Worm (Caenorhabditis elegans): ENCODE data around the gene clec-52.
A peak's percentile ranks its signal among the peaks of the same experiment; 100 is the strongest.

The clec-52 gene

DNA sequence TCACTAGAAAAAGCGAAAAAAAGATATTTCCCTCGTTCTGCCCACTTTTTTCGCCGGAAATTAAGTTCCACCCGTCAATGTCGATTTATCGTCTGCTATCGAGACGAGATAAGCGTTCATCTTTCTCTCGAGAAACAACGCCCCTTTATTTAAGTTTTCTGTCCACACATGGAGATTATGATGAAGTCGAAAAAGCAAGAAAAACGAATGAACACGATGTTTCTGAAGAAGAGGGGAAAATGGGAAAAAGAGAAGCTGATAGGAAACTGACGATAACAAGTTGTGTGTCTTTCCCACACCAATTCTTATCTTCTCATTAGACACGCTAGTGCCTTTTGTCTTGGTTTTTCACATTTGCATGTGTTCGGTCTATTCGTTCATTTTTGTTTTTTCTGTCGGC, 6.2 kb upstream of the clec-52 start:
- TF ChIP-seq tab-1 (GFP tag; IDR thresholded peaks at IDR 0.05) (no peak), med-1 (GFP tag; optimal IDR thresholded peaks at IDR 0.05; ENCODE audit: insufficient read depth) (no peak)

DNA sequence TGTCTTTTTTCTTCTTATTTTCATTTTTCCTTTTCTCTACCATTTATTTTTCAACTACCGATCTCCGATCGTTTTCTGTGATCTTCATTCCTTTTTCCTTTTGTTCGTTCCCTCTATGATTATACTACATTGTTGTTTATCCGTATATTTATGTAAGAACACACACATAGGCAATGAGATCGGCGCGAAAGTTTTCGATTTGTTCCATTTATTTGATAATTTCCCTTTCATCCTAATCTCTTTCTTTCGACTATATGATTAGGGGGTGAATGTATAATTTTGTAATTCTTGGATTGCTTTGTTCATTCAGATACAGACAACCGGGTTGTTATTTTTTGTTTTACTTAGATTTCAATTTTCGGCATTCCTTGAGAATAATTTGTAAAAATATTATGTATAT, 5.0 kb upstream of the clec-52 start:
- TF ChIP-seq tab-1 (GFP tag; IDR thresholded peaks at IDR 0.05): no peak
- TF ChIP-seq ztf-23 (GFP tag; IDR thresholded peaks at IDR 0.05): no peak
- TF ChIP-seq cog-1 (tag; optimal IDR thresholded peaks at IDR 0.05): no peak
- TF ChIP-seq med-1 (GFP tag; optimal IDR thresholded peaks at IDR 0.05; ENCODE audit: insufficient read depth): no peak
- TF ChIP-seq ref-1 (GFP tag; conservative IDR thresholded peaks at IDR 0.05): no peak
- TF ChIP-seq T22C8.4 (GFP tag; IDR thresholded peaks at IDR 0.05): no peak
- TF ChIP-seq ztf-29 (GFP tag; IDR thresholded peaks at IDR 0.05): no peak
- no peak for TF ChIP-seq klf-2 (GFP tag; conservative IDR thresholded peaks at IDR 0.05)
- no peak for TF ChIP-seq flt-1 (GFP tag; IDR thresholded peaks at IDR 0.05)

DNA sequence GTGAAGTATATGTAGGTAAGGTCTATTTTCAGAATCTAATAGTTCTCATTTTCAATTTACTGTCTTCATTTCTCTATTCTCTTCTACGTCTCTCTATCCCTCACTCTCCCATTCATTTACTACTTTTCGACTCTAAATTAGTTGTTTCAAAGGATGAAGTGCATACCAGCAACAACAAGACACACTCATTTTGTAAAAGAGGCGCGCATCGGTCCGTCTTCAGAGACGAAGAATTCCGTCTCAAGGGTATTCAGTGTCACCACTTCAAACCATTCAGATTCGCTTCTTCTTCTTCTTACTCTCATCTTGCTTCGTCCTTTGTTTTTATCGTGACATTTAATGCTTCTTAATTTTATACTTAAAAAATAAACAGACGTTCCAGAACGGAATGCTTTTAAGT, 2.8 kb upstream of the clec-52 start:
- TF ChIP-seq flt-1 (GFP tag; IDR thresholded peaks at IDR 0.05) (no peak), cog-1 (tag; optimal IDR thresholded peaks at IDR 0.05) (no peak), T22C8.4 (GFP tag; IDR thresholded peaks at IDR 0.05) (no peak), klf-2 (GFP tag; conservative IDR thresholded peaks at IDR 0.05) (no peak), ref-1 (GFP tag; conservative IDR thresholded peaks at IDR 0.05) (no peak), tab-1 (GFP tag; IDR thresholded peaks at IDR 0.05) (no peak), ztf-23 (GFP tag; IDR thresholded peaks at IDR 0.05) (no peak), med-1 (GFP tag; optimal IDR thresholded peaks at IDR 0.05; ENCODE audit: insufficient read depth) (no peak), ztf-29 (GFP tag; IDR thresholded peaks at IDR 0.05) (no peak)

DNA sequence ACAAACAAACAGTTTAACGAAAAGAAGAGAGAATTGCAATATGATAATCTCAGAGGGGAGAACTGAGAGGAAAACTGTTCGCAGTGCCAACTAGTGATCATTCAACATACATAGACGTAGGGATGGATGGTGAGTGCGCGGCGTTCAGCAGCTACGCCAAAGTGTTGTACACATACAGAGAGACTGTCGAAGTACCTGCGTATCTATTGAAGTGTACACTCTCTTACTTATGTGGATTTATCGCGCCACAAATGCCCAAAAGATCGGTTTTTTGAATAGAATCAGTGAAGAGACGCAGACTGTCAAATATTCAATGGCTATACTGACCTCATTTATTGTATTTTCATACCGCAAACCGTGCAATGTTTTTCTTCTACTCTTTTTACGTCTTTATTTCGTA, 1.7 kb upstream of the clec-52 start:
- TF ChIP-seq cog-1 (tag; optimal IDR thresholded peaks at IDR 0.05) (peak; percentile 57), ztf-23 (GFP tag; IDR thresholded peaks at IDR 0.05) (no peak), ref-1 (GFP tag; conservative IDR thresholded peaks at IDR 0.05) (no peak), ztf-29 (GFP tag; IDR thresholded peaks at IDR 0.05) (no peak), T22C8.4 (GFP tag; IDR thresholded peaks at IDR 0.05) (no peak), klf-2 (GFP tag; conservative IDR thresholded peaks at IDR 0.05) (no peak), tab-1 (GFP tag; IDR thresholded peaks at IDR 0.05) (no peak)

DNA sequence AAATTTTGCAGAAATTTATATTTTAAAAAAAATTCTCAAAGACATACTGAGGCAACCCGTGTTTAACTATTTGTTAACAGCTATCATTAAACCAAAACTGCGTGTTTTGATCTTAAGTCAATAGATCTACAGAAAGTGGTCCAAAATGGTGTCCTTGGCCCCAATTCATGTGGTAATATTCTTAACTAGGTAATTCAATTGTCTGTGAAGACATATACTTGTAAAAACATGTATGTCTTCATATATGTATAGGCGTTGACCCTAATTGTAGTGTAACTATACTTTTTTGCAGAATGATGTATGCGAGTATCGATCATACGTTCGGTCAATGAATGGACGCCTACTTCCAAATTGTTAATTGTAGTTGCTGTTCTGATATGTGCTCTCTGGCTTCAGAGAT, 1.1 kb upstream of the clec-52 start, which contains the start of gene C07G1.15:
Gene C07G1.15, plus strand, starts transcription at position 301 of the 400 bp plus-strand sequence.
- TF ChIP-seq ztf-23 (GFP tag; IDR thresholded peaks at IDR 0.05) (no peak), ref-1 (GFP tag; conservative IDR thresholded peaks at IDR 0.05) (no peak), cog-1 (tag; optimal IDR thresholded peaks at IDR 0.05) (no peak), tab-1 (GFP tag; IDR thresholded peaks at IDR 0.05) (no peak), flt-1 (GFP tag; IDR thresholded peaks at IDR 0.05) (no peak), klf-2 (GFP tag; conservative IDR thresholded peaks at IDR 0.05) (no peak), ztf-29 (GFP tag; IDR thresholded peaks at IDR 0.05) (no peak), T22C8.4 (GFP tag; IDR thresholded peaks at IDR 0.05) (no peak)

DNA sequence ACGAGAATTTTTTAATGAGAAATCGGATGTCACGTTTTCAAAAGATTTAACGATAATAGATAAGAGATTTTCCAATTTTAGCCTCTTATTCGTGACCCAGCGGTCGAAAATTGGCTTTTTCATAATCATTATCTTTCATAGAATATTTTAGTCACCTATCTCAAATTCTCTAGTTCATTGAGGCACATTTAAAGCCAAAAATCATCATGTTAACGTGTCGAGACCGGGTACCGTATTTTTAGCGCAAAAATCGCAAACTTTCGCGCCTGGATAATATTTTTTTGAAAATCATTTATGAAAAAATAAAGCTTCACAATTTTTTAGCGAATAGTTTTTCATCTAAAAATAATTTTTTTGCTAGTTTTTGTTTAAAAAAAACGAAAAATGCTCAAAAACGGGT, 2.6 kb downstream of the clec-52 start, which contains the start of gene B0218.7:
Gene B0218.7, minus strand, starts transcription at position 101 of the 400 bp plus-strand sequence.
- TF ChIP-seq ref-1 (GFP tag; conservative IDR thresholded peaks at IDR 0.05) (no peak), T22C8.4 (GFP tag; IDR thresholded peaks at IDR 0.05) (no peak), klf-2 (GFP tag; conservative IDR thresholded peaks at IDR 0.05) (no peak), cog-1 (tag; optimal IDR thresholded peaks at IDR 0.05) (no peak), ztf-29 (GFP tag; IDR thresholded peaks at IDR 0.05) (no peak), tab-1 (GFP tag; IDR thresholded peaks at IDR 0.05) (no peak), ztf-23 (GFP tag; IDR thresholded peaks at IDR 0.05) (no peak), flt-1 (GFP tag; IDR thresholded peaks at IDR 0.05) (no peak), med-1 (GFP tag; optimal IDR thresholded peaks at IDR 0.05; ENCODE audit: insufficient read depth) (no peak)

DNA sequence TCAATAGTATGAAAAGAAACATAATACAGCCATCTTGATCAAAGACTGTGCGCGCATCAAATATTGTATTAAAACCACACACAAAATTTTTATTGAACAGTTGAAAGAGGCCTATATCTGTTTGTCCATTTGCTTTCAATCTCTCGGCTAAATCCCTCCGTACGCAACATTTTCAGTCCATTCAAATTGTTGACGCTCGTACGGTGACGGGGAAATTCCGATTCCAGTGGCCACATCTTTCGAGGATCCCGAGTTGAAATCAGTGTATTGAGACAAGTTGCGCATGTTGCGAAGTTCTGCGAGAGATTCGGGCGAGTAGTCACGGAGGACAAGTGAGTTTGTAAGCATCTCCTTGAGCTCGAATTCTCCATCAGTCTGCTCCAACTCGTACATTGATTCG, 4.0 kb downstream of the clec-52 start:
- no peak for TF ChIP-seq klf-2 (GFP tag; conservative IDR thresholded peaks at IDR 0.05)
- no peak for TF ChIP-seq flt-1 (GFP tag; IDR thresholded peaks at IDR 0.05)
- TF ChIP-seq ztf-29 (GFP tag; IDR thresholded peaks at IDR 0.05): no peak
- no peak for TF ChIP-seq ref-1 (GFP tag; conservative IDR thresholded peaks at IDR 0.05)
- no peak for TF ChIP-seq ztf-23 (GFP tag; IDR thresholded peaks at IDR 0.05)
- TF ChIP-seq tab-1 (GFP tag; IDR thresholded peaks at IDR 0.05): no peak
- TF ChIP-seq cog-1 (tag; optimal IDR thresholded peaks at IDR 0.05): no peak
- TF ChIP-seq med-1 (GFP tag; optimal IDR thresholded peaks at IDR 0.05; ENCODE audit: insufficient read depth): no peak
- TF ChIP-seq T22C8.4 (GFP tag; IDR thresholded peaks at IDR 0.05): no peak

DNA sequence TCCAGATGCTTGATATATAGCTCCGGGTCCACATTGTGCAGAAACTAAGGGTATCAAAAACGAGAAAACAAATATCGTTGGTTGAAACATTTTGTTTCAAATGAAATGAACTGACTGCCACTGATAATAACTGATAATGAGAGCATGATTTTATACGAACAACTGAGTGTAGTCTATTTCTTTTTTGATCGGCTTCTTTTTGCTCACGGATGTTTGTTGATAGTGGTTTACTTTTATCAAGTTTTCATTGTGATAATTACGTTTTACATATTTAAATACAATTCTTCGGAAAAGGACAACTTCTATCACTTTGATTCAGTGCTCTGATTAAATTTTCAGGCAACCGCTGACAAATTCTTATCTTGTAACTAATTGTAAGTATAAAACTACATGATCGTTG, 4.9 kb downstream of the clec-52 start, which contains the start of gene clec-51:
Gene clec-51, minus strand, starts transcription at position 114 of the 400 bp plus-strand sequence.
- no peak for TF ChIP-seq klf-2 (GFP tag; conservative IDR thresholded peaks at IDR 0.05)
- no peak for TF ChIP-seq tab-1 (GFP tag; IDR thresholded peaks at IDR 0.05)
- TF ChIP-seq med-1 (GFP tag; optimal IDR thresholded peaks at IDR 0.05; ENCODE audit: insufficient read depth): no peak
- TF ChIP-seq ref-1 (GFP tag; conservative IDR thresholded peaks at IDR 0.05): no peak
- TF ChIP-seq flt-1 (GFP tag; IDR thresholded peaks at IDR 0.05): no peak
- no peak for TF ChIP-seq ztf-29 (GFP tag; IDR thresholded peaks at IDR 0.05)
- TF ChIP-seq cog-1 (tag; optimal IDR thresholded peaks at IDR 0.05): no peak
- no peak for TF ChIP-seq T22C8.4 (GFP tag; IDR thresholded peaks at IDR 0.05)
- TF ChIP-seq ztf-23 (GFP tag; IDR thresholded peaks at IDR 0.05): no peak

DNA sequence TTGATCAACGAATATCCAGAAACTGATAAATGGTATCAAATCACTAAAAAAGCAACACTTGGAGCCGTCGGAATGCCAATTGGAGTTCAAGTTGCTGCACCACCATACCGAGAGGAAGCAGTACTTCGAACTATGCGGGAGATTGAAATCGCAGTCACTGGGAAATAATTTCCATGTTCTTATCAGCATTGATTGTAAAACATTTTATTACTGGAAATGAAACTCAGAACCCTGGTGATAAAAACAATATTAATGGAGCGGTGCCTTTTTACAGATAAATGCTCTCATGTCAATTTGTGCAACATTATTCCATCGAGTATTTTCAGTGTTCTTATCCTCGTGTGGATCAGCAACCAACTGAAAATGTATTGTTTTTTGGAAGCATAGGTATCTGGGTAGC, 6.8 kb downstream of the clec-52 start:
- TF ChIP-seq klf-2 (GFP tag; conservative IDR thresholded peaks at IDR 0.05) (no peak), ztf-23 (GFP tag; IDR thresholded peaks at IDR 0.05) (no peak), T22C8.4 (GFP tag; IDR thresholded peaks at IDR 0.05) (no peak), med-1 (GFP tag; optimal IDR thresholded peaks at IDR 0.05; ENCODE audit: insufficient read depth) (no peak), ref-1 (GFP tag; conservative IDR thresholded peaks at IDR 0.05) (no peak), flt-1 (GFP tag; IDR thresholded peaks at IDR 0.05) (no peak), tab-1 (GFP tag; IDR thresholded peaks at IDR 0.05) (no peak), cog-1 (tag; optimal IDR thresholded peaks at IDR 0.05) (no peak), ztf-29 (GFP tag; IDR thresholded peaks at IDR 0.05) (no peak)

DNA sequence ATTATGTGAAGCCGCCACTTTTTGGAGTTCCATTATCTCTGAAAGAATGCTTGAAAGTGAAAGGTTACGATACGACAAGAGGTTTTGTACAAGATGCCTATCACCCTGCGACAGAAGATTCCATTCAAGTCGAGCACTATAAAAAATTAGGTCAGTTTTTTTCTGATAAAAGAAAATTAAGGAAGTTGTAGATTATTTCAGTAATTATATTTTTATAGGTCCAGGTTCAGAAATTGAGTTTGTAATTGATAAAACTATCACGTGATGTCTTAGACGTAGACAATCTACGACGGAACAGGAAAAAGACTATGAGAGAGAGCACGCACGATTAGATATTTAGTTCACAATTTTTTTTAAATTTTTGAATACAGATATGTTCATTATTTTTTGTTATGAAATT, 8.6 kb downstream of the clec-52 start:
- TF ChIP-seq ref-1 (GFP tag; conservative IDR thresholded peaks at IDR 0.05) (no peak), T22C8.4 (GFP tag; IDR thresholded peaks at IDR 0.05) (no peak), flt-1 (GFP tag; IDR thresholded peaks at IDR 0.05) (no peak), cog-1 (tag; optimal IDR thresholded peaks at IDR 0.05) (no peak), ztf-23 (GFP tag; IDR thresholded peaks at IDR 0.05) (no peak), klf-2 (GFP tag; conservative IDR thresholded peaks at IDR 0.05) (no peak), med-1 (GFP tag; optimal IDR thresholded peaks at IDR 0.05; ENCODE audit: insufficient read depth) (no peak), tab-1 (GFP tag; IDR thresholded peaks at IDR 0.05) (no peak), ztf-29 (GFP tag; IDR thresholded peaks at IDR 0.05) (no peak)
